Worm (Caenorhabditis elegans) whole organism, mixed stage, embryonic: ENCODE measurements around the gene ZK632.4.

Source experiments
- blmp-1 ChIP-seq: fragments of 150-350 bp; optimal IDR thresholded peaks from 2 replicates; lab custom pipeline; 2014; ENCODE audit warnings: missing biosample characterization, missing genetic modification characterization
- cnd-1 ChIP-seq: fragments of 200-800 bp; sonication (Bioruptor generic); optimal IDR thresholded peaks from 2 replicates; lab custom pipeline; 2018; ENCODE audit warnings: mild to moderate bottlenecking, missing genetic modification characterization, missing compliant biosample characterization
- elt-1 ChIP-seq: sonication (generic microtip); optimal IDR thresholded peaks from 2 replicates; lab custom pipeline; 2017; ENCODE audit warnings: missing genetic modification characterization, mild to moderate bottlenecking, missing compliant biosample characterization, antibody characterized with exemption, moderate library complexity, borderline replicate concordance; ENCODE audit not compliant: insufficient read depth
- elt-3 ChIP-seq: fragments of 150-350 bp; optimal IDR thresholded peaks from 2 replicates; lab custom pipeline; 2014; ENCODE audit warnings: missing biosample characterization, missing genetic modification characterization
- lin-13 ChIP-seq: fragments of 150-350 bp; optimal IDR thresholded peaks from 2 replicates; lab custom pipeline; 2014; ENCODE audit warnings: missing biosample characterization, missing genetic modification characterization
- mep-1 ChIP-seq: fragments of 150-350 bp; optimal IDR thresholded peaks from 2 replicates; lab custom pipeline; 2017; ENCODE audit warnings: missing biosample characterization, missing genetic modification reagents, missing genetic modification characterization, inconsistent platforms
- nhr-12 ChIP-seq: fragments of 150-350 bp; optimal IDR thresholded peaks from 2 replicates; lab custom pipeline; 2014; ENCODE audit warnings: missing biosample characterization, missing genetic modification characterization
- nhr-237 ChIP-seq: fragments of 150-350 bp; optimal IDR thresholded peaks from 2 replicates; lab custom pipeline; 2014; ENCODE audit warnings: missing biosample characterization, missing genetic modification characterization
- nhr-76 ChIP-seq: sonication (generic microtip); optimal IDR thresholded peaks from 2 replicates; lab custom pipeline; 2017; ENCODE audit warnings: missing biosample characterization, missing genetic modification characterization
- pha-4 ChIP-seq: fragments of 150-350 bp; optimal IDR thresholded peaks from 2 replicates; lab custom pipeline; 2018; ENCODE audit warnings: missing biosample characterization, missing genetic modification reagents, missing genetic modification characterization
- snpc-4 ChIP-seq: fragments of 150-350 bp; optimal IDR thresholded peaks from 2 replicates; lab custom pipeline; 2014; ENCODE audit warnings: missing biosample characterization, missing genetic modification characterization
- unc-39 ChIP-seq: fragments of 150-350 bp; optimal IDR thresholded peaks from 2 replicates; lab custom pipeline; 2014; ENCODE audit warnings: missing biosample characterization, missing genetic modification characterization
- unc-62 ChIP-seq: fragments of 150-350 bp; optimal IDR thresholded peaks from 2 replicates; lab custom pipeline; 2014; ENCODE audit warnings: missing biosample characterization, missing genetic modification reagents, missing genetic modification characterization

DNA sequence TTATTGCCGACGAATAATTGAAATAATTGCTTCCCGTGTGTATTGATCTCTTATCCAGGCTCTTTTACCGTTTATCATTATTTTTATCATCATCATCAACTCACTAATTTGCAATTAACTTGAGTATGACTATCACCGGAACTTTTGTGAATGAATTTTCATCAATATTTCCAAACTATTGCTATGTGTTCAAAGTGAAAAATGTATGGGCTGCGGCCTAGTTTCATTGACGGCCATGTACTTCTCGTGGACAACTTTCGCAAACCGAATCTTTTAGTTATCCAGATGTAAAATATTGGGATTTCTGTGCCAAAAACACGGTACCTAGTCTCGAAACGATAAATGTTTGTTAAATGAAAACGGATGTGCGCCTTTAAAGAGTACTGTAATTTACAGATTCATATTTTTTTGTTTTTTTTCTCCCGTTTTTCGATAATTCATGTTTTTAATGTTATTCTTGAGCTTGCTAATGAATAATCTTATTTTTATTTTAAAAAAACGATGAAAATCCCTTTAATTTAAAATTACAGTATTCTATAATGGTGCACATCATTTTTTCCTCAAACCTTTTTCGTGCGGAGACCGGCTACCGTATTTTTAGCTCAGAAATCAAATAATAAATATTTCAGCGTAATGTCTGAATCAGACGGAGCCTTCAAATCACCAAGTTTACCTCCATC, 8.6 kb downstream of the ZK632.4 start, which contains the start of gene ZK632.2:
- no peak for TF ChIP-seq unc-62
- TF ChIP-seq cnd-1 (tag; lab: Kevin White, UChicago), result no peak
- no peak for TF ChIP-seq unc-39 (tag; lab: Kevin White, UChicago)
- TF ChIP-seq nhr-76 (tag; lab: Kevin White, UChicago), result no peak
- no peak for TF ChIP-seq nhr-12 (tag; lab: Kevin White, UChicago)
- no peak for TF ChIP-seq nhr-237
- TF ChIP-seq pha-4, result no peak
- TF ChIP-seq elt-3 (tag; lab: Kevin White, UChicago), result no peak
- TF ChIP-seq snpc-4 (tag; lab: Kevin White, UChicago), result no peak
- TF ChIP-seq mep-1, result no peak
- TF ChIP-seq elt-1 (tag; lab: Kevin White, UChicago), result no peak
- no peak for TF ChIP-seq lin-13 (tag; lab: Kevin White, UChicago)
- no peak for TF ChIP-seq blmp-1 (tag; lab: Kevin White, UChicago)
